Worm (Caenorhabditis elegans) whole organism, midembryonic: ENCODE data around the gene F35B3.3.

Experiments
- cog-1 ChIP-seq: sonication (generic microtip); optimal IDR thresholded peaks from 2 replicates; lab custom pipeline; 2016; ENCODE audit warnings: missing genetic modification characterization, missing compliant biosample characterization
- flt-1 ChIP-seq: fragments of 200-800 bp; sonication (Bioruptor generic); IDR thresholded peaks from 2 replicates; pipeline ENCODE4 v1.3.6; 2022; ENCODE audit warnings: missing genetic modification characterization, missing compliant biosample characterization
- klf-2 ChIP-seq: fragments of 200-800 bp; sonication (Bioruptor generic); conservative IDR thresholded peaks from 2 replicates; pipeline ENCODE4 v1.3.6; 2022; ENCODE audit warnings: missing genetic modification reagents, missing genetic modification characterization, missing compliant biosample characterization
- med-1 ChIP-seq: sonication (generic microtip); optimal IDR thresholded peaks from 2 replicates; lab custom pipeline; 2017; ENCODE audit warnings: missing genetic modification characterization, mild to moderate bottlenecking, missing compliant biosample characterization, antibody characterized with exemption, missing genetic modification reagents; ENCODE audit not compliant: insufficient read depth
- ref-1 ChIP-seq: fragments of 200-800 bp; sonication (Bioruptor generic); conservative IDR thresholded peaks from 2 replicates; pipeline ENCODE4 v1.3.6; 2022; ENCODE audit warnings: missing genetic modification reagents, missing genetic modification characterization, missing compliant biosample characterization
- tab-1 ChIP-seq: fragments of 200-800 bp; sonication (Bioruptor generic); IDR thresholded peaks from 2 replicates; pipeline ENCODE4 v1.3.6; 2022; ENCODE audit warnings: missing genetic modification characterization, missing compliant biosample characterization

DNA sequence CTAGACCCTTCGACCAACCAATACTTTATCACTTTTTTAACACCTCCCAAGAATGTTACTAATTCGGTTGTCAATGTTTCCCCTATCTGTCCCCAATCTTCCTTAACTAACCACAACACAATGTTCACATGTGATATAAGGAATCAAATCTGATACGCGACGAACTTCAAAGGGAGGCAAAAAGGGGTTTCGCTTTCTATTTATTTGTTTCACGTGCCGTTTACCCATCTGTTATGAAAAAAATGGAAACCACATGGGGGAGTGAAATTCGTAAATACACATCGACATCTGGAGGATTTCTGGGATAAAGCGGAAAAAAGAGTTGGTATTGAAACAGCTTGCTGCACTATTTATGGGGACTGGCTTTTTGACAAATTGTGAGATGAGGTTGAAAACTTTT, 48.9 kb downstream of the F35B3.3 start:
- TF ChIP-seq cog-1 (tag; lab: Kevin White, UChicago) (no peak), flt-1 (GFP tag; lab: Robert Waterston, UW) (no peak), tab-1 (no peak), ref-1 (GFP tag; lab: Robert Waterston, UW) (no peak), klf-2 (GFP tag; lab: Robert Waterston, UW) (no peak), med-1 (GFP tag; lab: Kevin White, UChicago) (no peak)
